Fruit fly (Drosophila melanogaster) whole organism, pupa: ENCODE results near the gene Bacc.

Experiments used
- EcR ChIP-seq: fragments of 200-800 bp; sonication (Bioruptor generic); optimal IDR thresholded peaks from 3 replicates; lab custom pipeline; 2019; ENCODE audit warnings: missing biosample characterization, missing genetic modification characterization, mild to moderate bottlenecking, moderate library complexity, missing genetic modification reagents
- Ets98B ChIP-seq: fragments of 200-800 bp; sonication (Bioruptor generic); IDR thresholded peaks from 2 replicates; pipeline ENCODE4 v1.3.6; 2022; ENCODE audit warnings: missing biosample characterization, missing genetic modification characterization

dm6 chr2L:2725374-2725773 lies 26.9 kb upstream of the Bacc start, which contains the start of gene CG31689:
- no peak for TF ChIP-seq Ets98B (GFP tag; lab: Robert Waterston, UW)
- TF ChIP-seq EcR (GFP tag; lab: Kevin White, UChicago), result no peak
